Worm (Caenorhabditis elegans) whole organism, midembryonic: ENCODE measurements around the gene ceh-86.
A peak's percentile ranks its signal among the peaks of the same experiment; 100 is the strongest.

ENCODE experiments used
- T22C8.4 ChIP-seq: fragments of 200-800 bp; sonication (Bioruptor generic); IDR thresholded peaks from 2 replicates; pipeline ENCODE4 v1.3.6; 2022; ENCODE audit warnings: missing genetic modification characterization, missing compliant biosample characterization
- cog-1 ChIP-seq: sonication (generic microtip); optimal IDR thresholded peaks from 2 replicates; lab custom pipeline; 2016; ENCODE audit warnings: missing genetic modification characterization, missing compliant biosample characterization
- flt-1 ChIP-seq: fragments of 200-800 bp; sonication (Bioruptor generic); IDR thresholded peaks from 2 replicates; pipeline ENCODE4 v1.3.6; 2022; ENCODE audit warnings: missing genetic modification characterization, missing compliant biosample characterization
- klf-2 ChIP-seq: fragments of 200-800 bp; sonication (Bioruptor generic); conservative IDR thresholded peaks from 2 replicates; pipeline ENCODE4 v1.3.6; 2022; ENCODE audit warnings: missing genetic modification reagents, missing genetic modification characterization, missing compliant biosample characterization
- med-1 ChIP-seq: sonication (generic microtip); optimal IDR thresholded peaks from 2 replicates; lab custom pipeline; 2017; ENCODE audit warnings: missing genetic modification characterization, mild to moderate bottlenecking, missing compliant biosample characterization, antibody characterized with exemption, missing genetic modification reagents; ENCODE audit not compliant: insufficient read depth
- ref-1 ChIP-seq: fragments of 200-800 bp; sonication (Bioruptor generic); conservative IDR thresholded peaks from 2 replicates; pipeline ENCODE4 v1.3.6; 2022; ENCODE audit warnings: missing genetic modification reagents, missing genetic modification characterization, missing compliant biosample characterization
- tab-1 ChIP-seq: fragments of 200-800 bp; sonication (Bioruptor generic); IDR thresholded peaks from 2 replicates; pipeline ENCODE4 v1.3.6; 2022; ENCODE audit warnings: missing genetic modification characterization, missing compliant biosample characterization
- ztf-23 ChIP-seq: fragments of 200-800 bp; sonication (Bioruptor generic); IDR thresholded peaks from 2 replicates; pipeline ENCODE4 v1.3.6; 2022; ENCODE audit warnings: missing genetic modification reagents, missing genetic modification characterization, missing compliant biosample characterization
- ztf-29 ChIP-seq: fragments of 200-800 bp; sonication (Bioruptor generic); IDR thresholded peaks from 2 replicates; pipeline ENCODE4 v1.3.6; 2022; ENCODE audit warnings: missing genetic modification reagents, missing genetic modification characterization, missing compliant biosample characterization

Gene ceh-86

ce11 chrII:2431972-2432371 lies at the start of gene ceh-86:
ceh-86 (minus strand) TSS chrII:2432072.
- TF ChIP-seq T22C8.4 (GFP tag; lab: Robert Waterston, UW) (no peak), klf-2 (GFP tag; lab: Robert Waterston, UW) (no peak), ztf-29 (GFP tag; lab: Robert Waterston, UW) (no peak), ztf-23 (GFP tag; lab: Robert Waterston, UW) (no peak), med-1 (no peak), tab-1 (GFP tag; lab: Robert Waterston, UW) (no peak), ref-1 (no peak), flt-1 (GFP tag; lab: Robert Waterston, UW) (no peak), cog-1 (tag; lab: Kevin White, UChicago) (no peak)

- TF ChIP-seq flt-1 (GFP tag; lab: Robert Waterston, UW) = no peak
- TF ChIP-seq ztf-29 (GFP tag; lab: Robert Waterston, UW) = no peak
- TF ChIP-seq med-1 = no peak
- no peak for TF ChIP-seq ztf-23 (GFP tag; lab: Robert Waterston, UW)
- no peak for TF ChIP-seq klf-2 (GFP tag; lab: Robert Waterston, UW)
- no peak for TF ChIP-seq ref-1
- TF ChIP-seq cog-1 (tag; lab: Kevin White, UChicago) = no peak
- no peak for TF ChIP-seq tab-1 (GFP tag; lab: Robert Waterston, UW)
- no peak for TF ChIP-seq T22C8.4 (GFP tag; lab: Robert Waterston, UW)
Observed at ce11 chrII:2481621-2482020, 49.7 kb upstream of the ceh-86 start, which contains the start of gene F53G2.2. F53G2.2 (plus strand) TSS chrII:2481921.

ce11 chrII:2480099-2480498 lies 48.2 kb upstream of the ceh-86 start, which contains the start of gene F53G2.3:
F53G2.3 (plus strand) TSS chrII:2480399.
- TF ChIP-seq tab-1 (GFP tag; lab: Robert Waterston, UW) (no peak), T22C8.4 (GFP tag; lab: Robert Waterston, UW) (no peak), cog-1 (tag; lab: Kevin White, UChicago) (no peak)

ce11 chrII:2479047-2479446 lies 47.2 kb upstream of the ceh-86 start, which contains the start of gene F53G2.12:
F53G2.12 (minus strand) TSS chrII:2479090.
- TF ChIP-seq klf-2 (GFP tag; lab: Robert Waterston, UW) (no peak), ref-1 (no peak), med-1 (no peak), cog-1 (tag; lab: Kevin White, UChicago) (no peak), T22C8.4 (GFP tag; lab: Robert Waterston, UW) (no peak), flt-1 (GFP tag; lab: Robert Waterston, UW) (no peak), ztf-29 (GFP tag; lab: Robert Waterston, UW) (no peak), ztf-23 (GFP tag; lab: Robert Waterston, UW) (no peak), tab-1 (GFP tag; lab: Robert Waterston, UW) (no peak)

- TF ChIP-seq med-1 = no peak
- no peak for TF ChIP-seq flt-1 (GFP tag; lab: Robert Waterston, UW)
- TF ChIP-seq ztf-29 (GFP tag; lab: Robert Waterston, UW) = no peak
- TF ChIP-seq ztf-23 (GFP tag; lab: Robert Waterston, UW) = no peak
- no peak for TF ChIP-seq tab-1 (GFP tag; lab: Robert Waterston, UW)
- no peak for TF ChIP-seq T22C8.4 (GFP tag; lab: Robert Waterston, UW)
- no peak for TF ChIP-seq klf-2 (GFP tag; lab: Robert Waterston, UW)
- no peak for TF ChIP-seq ref-1
- no peak for TF ChIP-seq cog-1 (tag; lab: Kevin White, UChicago)
Observed at ce11 chrII:2478543-2478942, 46.7 kb upstream of the ceh-86 start, which contains the start of gene mnat-1. mnat-1 (minus strand) TSS chrII:2478643.

- TF ChIP-seq klf-2 (GFP tag; lab: Robert Waterston, UW) = no peak
- TF ChIP-seq med-1 = no peak
- no peak for TF ChIP-seq cog-1 (tag; lab: Kevin White, UChicago)
Observed at ce11 chrII:2473270-2473669, 41.4 kb upstream of the ceh-86 start, which contains the start of gene tsr-1. tsr-1 (minus strand) TSS chrII:2473370.

ce11 chrII:2468885-2469284 lies 37.0 kb upstream of the ceh-86 start:
- no peak for TF ChIP-seq ztf-23 (GFP tag; lab: Robert Waterston, UW)
- TF ChIP-seq T22C8.4 (GFP tag; lab: Robert Waterston, UW) = peak; percentile 70
- no peak for TF ChIP-seq klf-2 (GFP tag; lab: Robert Waterston, UW)
- no peak for TF ChIP-seq flt-1 (GFP tag; lab: Robert Waterston, UW)

ce11 chrII:2458881-2459280 lies 27.0 kb upstream of the ceh-86 start, which contains the start of gene pqn-42:
pqn-42 (minus strand) TSS chrII:2458981.
- TF ChIP-seq cog-1 (tag; lab: Kevin White, UChicago) = no peak
- no peak for TF ChIP-seq ztf-29 (GFP tag; lab: Robert Waterston, UW)
- TF ChIP-seq flt-1 (GFP tag; lab: Robert Waterston, UW) = no peak
- no peak for TF ChIP-seq ztf-23 (GFP tag; lab: Robert Waterston, UW)
- no peak for TF ChIP-seq tab-1 (GFP tag; lab: Robert Waterston, UW)
- TF ChIP-seq T22C8.4 (GFP tag; lab: Robert Waterston, UW) = no peak
- TF ChIP-seq ref-1 = no peak
- no peak for TF ChIP-seq med-1
- TF ChIP-seq klf-2 (GFP tag; lab: Robert Waterston, UW) = no peak

ce11 chrII:2456973-2457372 lies 25.1 kb upstream of the ceh-86 start:
- TF ChIP-seq tab-1 (GFP tag; lab: Robert Waterston, UW) (no peak), ref-1 (no peak), flt-1 (GFP tag; lab: Robert Waterston, UW) (no peak), cog-1 (tag; lab: Kevin White, UChicago) (no peak), klf-2 (GFP tag; lab: Robert Waterston, UW) (no peak), T22C8.4 (GFP tag; lab: Robert Waterston, UW) (no peak), ztf-29 (GFP tag; lab: Robert Waterston, UW) (no peak), ztf-23 (GFP tag; lab: Robert Waterston, UW) (no peak), med-1 (no peak)

- no peak for TF ChIP-seq ref-1
- no peak for TF ChIP-seq T22C8.4 (GFP tag; lab: Robert Waterston, UW)
- no peak for TF ChIP-seq tab-1 (GFP tag; lab: Robert Waterston, UW)
- TF ChIP-seq cog-1 (tag; lab: Kevin White, UChicago) = no peak
- TF ChIP-seq flt-1 (GFP tag; lab: Robert Waterston, UW) = no peak
- no peak for TF ChIP-seq med-1
- TF ChIP-seq klf-2 (GFP tag; lab: Robert Waterston, UW) = no peak
- TF ChIP-seq ztf-23 (GFP tag; lab: Robert Waterston, UW) = no peak
- no peak for TF ChIP-seq ztf-29 (GFP tag; lab: Robert Waterston, UW)
Observed at ce11 chrII:2455931-2456576, 24.2 kb upstream of the ceh-86 start.
